Worm (Caenorhabditis elegans) whole organism, dauer: ENCODE results near the gene gcy-22.

ENCODE experiments used
- unc-62 ChIP-seq: sonication (generic microtip); optimal IDR thresholded peaks from 2 replicates; lab custom pipeline; 2017; ENCODE audit warnings: missing biosample characterization, missing genetic modification reagents, missing genetic modification characterization

The gcy-22 gene

DNA sequence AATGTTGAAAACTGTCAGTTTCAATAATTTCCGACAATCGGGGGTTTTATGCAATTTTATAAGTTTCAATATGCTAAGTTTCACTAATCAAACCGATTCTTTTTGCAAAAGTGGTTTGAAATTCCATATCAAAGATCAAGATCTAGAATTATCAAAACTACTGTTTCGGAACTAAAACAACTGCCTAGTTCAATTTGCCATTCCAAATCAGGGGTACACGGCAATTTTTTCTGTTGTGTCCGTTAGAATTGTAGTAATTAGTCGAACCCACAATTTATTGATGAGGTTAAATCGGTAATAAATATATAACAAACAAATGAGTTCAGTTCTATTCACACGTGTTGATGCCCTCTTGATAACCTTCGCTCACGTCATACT is 39.0 kb downstream of the gcy-22 start:
- TF ChIP-seq unc-62 (GFP tag; lab: Kevin White, UChicago): no peak

ce11 chrV:20785050-20785847 is 39.6 kb downstream of the gcy-22 start:
- TF ChIP-seq unc-62 (GFP tag; lab: Kevin White, UChicago): no peak

DNA sequence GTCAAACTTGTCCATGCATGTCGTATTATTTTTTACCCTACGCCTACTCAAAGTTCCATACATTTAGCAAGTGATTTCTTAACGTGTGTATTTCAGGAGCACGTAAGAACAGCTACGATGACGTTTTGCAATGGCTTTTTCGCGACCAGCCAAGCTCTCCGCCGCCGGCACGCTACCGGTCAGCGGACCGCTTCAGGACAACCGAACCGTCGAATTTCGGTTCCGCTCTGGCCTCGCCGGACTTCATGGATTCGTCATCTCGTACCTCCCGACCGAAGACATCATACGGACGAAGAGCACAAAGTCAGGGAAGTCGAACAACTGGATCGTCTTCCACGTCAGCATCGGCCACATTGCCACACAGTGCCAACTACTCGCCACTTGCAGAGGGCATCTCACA is 41.2 kb downstream of the gcy-22 start:
- no peak for TF ChIP-seq unc-62 (GFP tag; lab: Kevin White, UChicago)

ce11 chrV:20782188-20782587 is 42.7 kb downstream of the gcy-22 start:
- TF ChIP-seq unc-62 (GFP tag; lab: Kevin White, UChicago): no peak

ce11 chrV:20781346-20781952 is 43.4 kb downstream of the gcy-22 start:
- TF ChIP-seq unc-62 (GFP tag; lab: Kevin White, UChicago): no peak

- TF ChIP-seq unc-62 (GFP tag; lab: Kevin White, UChicago): no peak
Measured at ce11 chrV:20780400-20780799, 44.5 kb downstream of the gcy-22 start, which contains the start of gene hif-1. TSS of gene hif-1 (plus strand) at chrV:20780407.

DNA sequence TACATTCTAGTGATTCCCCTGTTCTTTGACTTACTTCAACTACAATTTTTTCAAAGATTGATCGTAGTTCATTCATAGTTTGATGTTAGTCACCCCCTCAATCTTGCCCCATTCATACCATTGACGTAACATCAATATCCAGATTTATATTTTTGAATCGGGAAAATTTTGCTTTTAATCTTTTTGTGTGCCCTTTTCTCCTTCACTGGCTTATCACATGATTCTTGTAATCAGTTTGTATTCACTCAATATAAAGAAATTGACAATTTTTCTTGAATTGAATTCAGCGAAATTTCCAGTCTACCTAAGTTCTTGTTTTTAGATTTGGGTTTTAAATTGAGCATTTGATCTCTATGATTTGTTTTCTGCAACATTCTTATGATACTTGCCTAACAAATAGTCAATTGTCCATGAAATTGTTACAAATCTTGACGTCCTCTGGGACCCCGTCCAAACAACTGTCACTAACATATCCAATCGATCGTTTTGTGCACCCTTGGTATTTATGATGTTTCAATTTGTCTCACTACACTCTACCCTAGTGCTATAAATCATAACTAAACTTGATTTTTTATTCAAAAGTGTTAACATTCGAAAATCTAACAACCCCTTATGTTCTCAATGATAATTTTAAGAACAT is 45.0 kb downstream of the gcy-22 start:
- no peak for TF ChIP-seq unc-62 (GFP tag; lab: Kevin White, UChicago)

DNA sequence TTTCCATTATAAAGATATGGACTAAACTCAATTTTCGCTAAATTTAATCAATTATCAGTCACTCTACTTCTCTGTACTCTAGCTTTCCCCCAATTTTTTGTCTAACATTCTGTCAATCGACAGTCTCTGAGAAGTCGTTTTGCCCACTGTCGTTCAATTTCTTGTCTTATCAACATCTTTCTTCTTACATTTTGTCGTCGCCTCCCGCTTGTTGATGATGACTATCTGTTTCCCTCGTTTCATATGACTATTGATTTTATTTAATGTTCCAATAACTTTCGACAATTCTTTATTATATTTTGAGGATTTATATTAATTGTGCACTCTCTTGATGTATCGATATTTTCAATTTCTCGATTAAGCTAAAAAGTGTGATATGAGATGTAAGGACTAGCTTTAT is 46.0 kb downstream of the gcy-22 start:
- no peak for TF ChIP-seq unc-62 (GFP tag; lab: Kevin White, UChicago)

DNA sequence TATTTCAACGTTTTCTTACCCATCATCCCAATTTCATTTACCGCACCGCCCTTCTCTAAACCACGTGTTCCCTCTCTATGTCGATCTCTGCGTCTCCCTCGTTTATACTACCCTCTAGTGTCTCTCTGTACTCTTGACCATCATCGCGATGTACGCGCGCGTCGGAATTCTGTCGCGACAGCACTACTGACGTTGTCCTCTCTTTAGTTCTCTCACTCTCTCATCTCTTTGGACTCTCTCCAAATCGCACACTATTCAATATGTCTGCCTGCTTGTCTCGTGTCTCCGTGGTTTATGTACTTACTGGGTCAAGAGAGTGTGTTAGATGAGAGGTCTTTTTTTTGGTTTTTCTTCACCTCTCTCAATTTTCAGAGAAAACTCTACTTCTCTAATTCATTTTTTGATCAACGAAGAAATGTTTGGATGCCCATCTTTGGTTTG is 46.6 kb downstream of the gcy-22 start:
- no peak for TF ChIP-seq unc-62 (GFP tag; lab: Kevin White, UChicago)

ce11 chrV:20776761-20777160 is 48.1 kb downstream of the gcy-22 start:
- no peak for TF ChIP-seq unc-62 (GFP tag; lab: Kevin White, UChicago)

DNA sequence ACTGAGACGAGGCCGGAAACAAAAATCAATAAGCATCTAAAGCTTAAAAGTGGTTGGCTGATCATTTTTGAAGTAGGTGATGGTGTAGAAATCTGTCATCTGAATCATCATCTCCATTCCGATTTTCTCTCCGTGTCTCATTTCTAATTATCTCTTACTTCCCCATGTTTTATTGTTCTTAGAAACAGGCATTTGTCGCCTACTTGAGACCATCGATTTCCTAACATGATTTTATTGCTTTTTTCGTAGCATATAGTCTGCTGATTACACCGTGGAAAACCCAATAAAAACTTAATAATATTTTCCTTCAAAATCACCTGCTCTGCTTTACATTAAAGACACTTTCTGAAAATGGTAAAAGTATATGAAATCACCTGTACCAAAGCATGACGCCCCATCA is 49.6 kb downstream of the gcy-22 start, which contains the start of gene F38A6.4:
Gene F38A6.4, minus strand, starts transcription at position 101 of the 400 bp plus-strand sequence.
- TF ChIP-seq unc-62 (GFP tag; lab: Kevin White, UChicago): no peak

DNA sequence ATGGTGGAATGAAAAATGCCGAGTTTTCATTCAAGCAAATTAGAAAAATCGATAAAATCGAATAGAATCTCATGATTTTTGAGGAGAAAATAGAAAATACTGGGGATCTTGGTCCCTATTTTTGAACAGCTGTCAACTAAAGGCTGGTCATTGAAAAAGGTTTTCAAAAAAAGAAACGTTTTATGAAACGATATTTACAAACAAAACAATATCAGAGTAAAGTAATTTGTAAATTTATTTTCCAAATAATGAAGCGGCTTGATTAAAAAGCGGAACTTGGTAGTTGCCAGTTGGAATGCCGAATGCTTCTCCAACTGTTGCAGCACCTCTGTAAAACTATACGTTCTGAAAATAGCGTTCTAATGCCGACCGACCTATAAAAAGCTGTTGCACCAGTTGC is 51.2 kb downstream of the gcy-22 start, which contains the start of gene F38A6.5:
Gene F38A6.5, minus strand, starts transcription at position 101 of the 400 bp plus-strand sequence.
- no peak for TF ChIP-seq unc-62 (GFP tag; lab: Kevin White, UChicago)

ce11 chrV:20771702-20772101 is 53.2 kb downstream of the gcy-22 start:
- no peak for TF ChIP-seq unc-62 (GFP tag; lab: Kevin White, UChicago)

DNA sequence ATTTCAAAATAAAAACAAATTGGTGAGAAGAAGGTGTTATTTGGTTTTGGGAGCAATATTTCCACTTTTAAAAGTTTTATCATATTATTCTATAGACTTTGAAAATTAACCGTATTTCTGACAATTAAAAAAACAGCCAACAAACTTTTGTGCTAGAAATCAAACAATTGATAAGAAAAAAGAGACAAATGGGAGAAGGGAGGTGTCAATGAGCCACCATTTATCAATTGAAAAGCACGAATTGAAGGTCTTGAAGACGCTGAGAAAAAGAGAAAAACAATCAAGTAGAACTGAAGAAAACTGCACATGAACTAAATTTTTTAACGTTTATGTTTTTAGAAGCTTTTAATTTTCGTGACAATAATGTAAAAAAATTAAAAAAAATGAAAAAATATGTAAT is 54.0 kb downstream of the gcy-22 start:
- no peak for TF ChIP-seq unc-62 (GFP tag; lab: Kevin White, UChicago)
